Worm (Caenorhabditis elegans) whole organism, L4 larva: ENCODE data around the gene R144.11.

ENCODE experiments used
- F26F4.8 ChIP-seq: fragments of 200-800 bp; sonication (Bioruptor generic); conservative IDR thresholded peaks from 2 replicates; pipeline ENCODE4 v1.3.6; 2022; ENCODE audit warnings: missing genetic modification characterization, missing compliant biosample characterization
- F37D6.2 ChIP-seq: sonication (generic microtip); optimal IDR thresholded peaks from 2 replicates; lab custom pipeline; 2016; ENCODE audit warnings: mild to moderate bottlenecking, missing genetic modification characterization, missing compliant biosample characterization
- Y48G9A.11 ChIP-seq: fragments of 200-800 bp; sonication (Bioruptor generic); IDR thresholded peaks from 2 replicates; pipeline ENCODE4 v1.3.6; 2022; ENCODE audit warnings: missing genetic modification reagents, missing genetic modification characterization, missing compliant biosample characterization
- Y5F2A.4 ChIP-seq: fragments of 200-800 bp; sonication (Bioruptor generic); optimal IDR thresholded peaks from 2 replicates; lab custom pipeline; 2018; ENCODE audit warnings: mild to moderate bottlenecking, missing genetic modification characterization, missing compliant biosample characterization
- ZK337.2 ChIP-seq: fragments of 200-800 bp; sonication (Bioruptor generic); IDR thresholded peaks from 2 replicates; pipeline ENCODE4 v1.3.6; 2022; ENCODE audit warnings: missing genetic modification reagents, missing genetic modification characterization, missing compliant biosample characterization
- ZK546.5 ChIP-seq, 2 experiments: sonication (generic microtip); optimal IDR thresholded peaks; 2 replicates each; lab custom pipeline; 2017; ENCODE audit warnings: missing biosample characterization in 2 of 2, missing genetic modification characterization in 2 of 2
- aha-1 ChIP-seq: fragments of 150-350 bp; peaks from one replicate; lab custom pipeline; 2014; ENCODE audit warnings: missing biosample characterization, missing genetic modification characterization
- ama-1 ChIP-seq: fragments of 150-350 bp; optimal IDR thresholded peaks from 2 replicates; lab custom pipeline; 2014; ENCODE audit warnings: inconsistent platforms, mixed read lengths
- arid-1 ChIP-seq: fragments of 200-800 bp; sonication (Bioruptor generic); conservative IDR thresholded peaks from 2 replicates; pipeline ENCODE4 v1.3.6; 2022; ENCODE audit warnings: missing genetic modification reagents, missing genetic modification characterization, missing compliant biosample characterization
- attf-4 ChIP-seq: sonication (generic microtip); optimal IDR thresholded peaks from 3 replicates; lab custom pipeline; 2017; ENCODE audit warnings: missing biosample characterization, missing genetic modification characterization
- ceh-32 ChIP-seq: sonication (generic microtip); optimal IDR thresholded peaks from 2 replicates; lab custom pipeline; 2016; ENCODE audit warnings: mild to moderate bottlenecking, missing genetic modification characterization, missing compliant biosample characterization; ENCODE audit not compliant: poor library complexity
- ceh-44 ChIP-seq: fragments of 200-800 bp; sonication (Bioruptor generic); IDR thresholded peaks from 2 replicates; pipeline ENCODE4 v1.3.6; 2022; ENCODE audit warnings: missing genetic modification reagents, missing genetic modification characterization, missing compliant biosample characterization
- ceh-62 ChIP-seq: sonication (generic microtip); optimal IDR thresholded peaks from 2 replicates; lab custom pipeline; 2017; ENCODE audit warnings: missing biosample characterization, missing genetic modification characterization
- ceh-82 ChIP-seq: sonication (generic microtip); optimal IDR thresholded peaks from 2 replicates; lab custom pipeline; 2017; ENCODE audit warnings: missing biosample characterization, missing genetic modification characterization
- ces-1 ChIP-seq: fragments of 150-350 bp; sonication (generic microtip); optimal IDR thresholded peaks from 4 replicates; lab custom pipeline; 2014; ENCODE audit warnings: missing biosample characterization, missing genetic modification reagents, missing genetic modification characterization
- cey-2 ChIP-seq: sonication (generic microtip); optimal IDR thresholded peaks from 3 replicates; lab custom pipeline; 2017; ENCODE audit warnings: missing genetic modification characterization, mild to moderate bottlenecking, missing compliant biosample characterization, antibody characterized with exemption, borderline replicate concordance; ENCODE audit not compliant: insufficient read depth
- dmd-8 ChIP-seq: fragments of 200-800 bp; sonication (Bioruptor generic); IDR thresholded peaks from 2 replicates; pipeline ENCODE4 v1.3.6; 2022; ENCODE audit warnings: missing genetic modification characterization, missing compliant biosample characterization
- duxl-1 ChIP-seq: sonication (generic microtip); optimal IDR thresholded peaks from 2 replicates; lab custom pipeline; 2016; ENCODE audit warnings: mild to moderate bottlenecking, missing genetic modification characterization, moderate library complexity, missing compliant biosample characterization; ENCODE audit not compliant: poor library complexity
- dve-1 ChIP-seq: sonication (generic microtip); optimal IDR thresholded peaks from 2 replicates; lab custom pipeline; 2017; ENCODE audit warnings: antibody characterized with exemption, mild to moderate bottlenecking, missing genetic modification characterization, missing compliant biosample characterization; ENCODE audit not compliant: insufficient read depth
- egl-27 ChIP-seq: sonication (generic microtip); optimal IDR thresholded peaks from 3 replicates; lab custom pipeline; 2017; ENCODE audit warnings: missing biosample characterization, missing genetic modification reagents, missing genetic modification characterization
- gei-8 ChIP-seq: fragments of 200-800 bp; sonication (Bioruptor generic); optimal IDR thresholded peaks from 2 replicates; lab custom pipeline; 2018; ENCODE audit warnings: mild to moderate bottlenecking, missing genetic modification characterization, missing compliant biosample characterization
- hif-1 ChIP-seq, 2 experiments: sonication (generic microtip); optimal IDR thresholded peaks; 2 replicates each; lab custom pipeline; 2016 to 2017; ENCODE audit warnings: missing compliant biosample characterization in 2 of 2, missing genetic modification characterization in 2 of 2, missing genetic modification reagents in 2 of 2, missing genotype in 2 of 2, mild to moderate bottlenecking in 1 of 2
- hlh-30 ChIP-seq: sonication (generic microtip); optimal IDR thresholded peaks from 2 replicates; lab custom pipeline; 2017; ENCODE audit warnings: antibody characterized with exemption, mild to moderate bottlenecking, missing genetic modification characterization, missing compliant biosample characterization; ENCODE audit not compliant: insufficient read depth
- lin-13 ChIP-seq: fragments of 150-350 bp; optimal IDR thresholded peaks from 2 replicates; lab custom pipeline; 2014; ENCODE audit warnings: missing biosample characterization, missing genetic modification reagents, missing genetic modification characterization
- lin-29 ChIP-seq: fragments of 200-800 bp; sonication (Bioruptor generic); IDR thresholded peaks from 2 replicates; pipeline ENCODE4 v1.3.6; 2022; ENCODE audit warnings: missing genetic modification reagents, missing genetic modification characterization, missing compliant biosample characterization
- lsy-2 ChIP-seq, 2 experiments: fragments of 150-350 bp in 1 of 2; sonication (generic microtip) in 1 of 2; optimal IDR thresholded peaks; 2 replicates each; lab custom pipeline; 2014 to 2017; ENCODE audit warnings: missing biosample characterization in 2 of 2, missing genetic modification characterization in 2 of 2
- madf-9 ChIP-seq: fragments of 200-800 bp; sonication (Bioruptor generic); conservative IDR thresholded peaks from 2 replicates; pipeline ENCODE4 v1.3.6; 2022; ENCODE audit warnings: missing genetic modification reagents, missing genetic modification characterization, missing compliant biosample characterization
- mdl-1 ChIP-seq, 2 experiments: fragments of 150-350 bp in 1 of 2; sonication (generic microtip) in 1 of 2; optimal IDR thresholded peaks; 2 replicates each; lab custom pipeline; 2014 to 2017; ENCODE audit warnings: missing biosample characterization in 2 of 2, missing genetic modification characterization in 2 of 2
- mdt-29 ChIP-seq: fragments of 200-800 bp; sonication (Bioruptor generic); IDR thresholded peaks from 2 replicates; pipeline ENCODE4 v1.3.6; 2022; ENCODE audit warnings: missing genetic modification reagents, missing genetic modification characterization, missing compliant biosample characterization
- mes-2 ChIP-seq: sonication (generic microtip); optimal IDR thresholded peaks from 2 replicates; lab custom pipeline; 2016; ENCODE audit warnings: missing genotype, mild to moderate bottlenecking, missing genetic modification characterization, missing compliant biosample characterization; ENCODE audit not compliant: poor library complexity, severe bottlenecking
- mxl-3 ChIP-seq: fragments of 200-800 bp; sonication (Bioruptor generic); optimal IDR thresholded peaks from 2 replicates; lab custom pipeline; 2018; ENCODE audit warnings: mild to moderate bottlenecking, missing genetic modification characterization, missing compliant biosample characterization
- nhr-11 ChIP-seq: fragments of 150-350 bp; optimal IDR thresholded peaks from 2 replicates; lab custom pipeline; 2014; ENCODE audit warnings: missing biosample characterization, missing genetic modification characterization
- nhr-237 ChIP-seq: sonication (generic microtip); optimal IDR thresholded peaks from 2 replicates; lab custom pipeline; 2017; ENCODE audit warnings: missing biosample characterization, missing genetic modification characterization
- nhr-41 ChIP-seq: fragments of 200-800 bp; sonication (Bioruptor generic); IDR thresholded peaks from 2 replicates; pipeline ENCODE4 v1.3.6; 2022; ENCODE audit warnings: missing genetic modification reagents, missing genetic modification characterization, missing compliant biosample characterization
- nhr-76 ChIP-seq: fragments of 150-350 bp; optimal IDR thresholded peaks from 2 replicates; lab custom pipeline; 2014; ENCODE audit warnings: missing biosample characterization, missing genetic modification characterization
- php-3 ChIP-seq: fragments of 200-800 bp; sonication (Bioruptor generic); IDR thresholded peaks from 2 replicates; pipeline ENCODE4 v1.3.6; 2022; ENCODE audit warnings: missing genetic modification reagents, missing genetic modification characterization, missing compliant biosample characterization
- pqm-1 ChIP-seq: sonication (generic microtip); optimal IDR thresholded peaks from 2 replicates; lab custom pipeline; 2017; ENCODE audit warnings: missing biosample characterization, missing genetic modification characterization
- saeg-2 ChIP-seq: fragments of 200-800 bp; sonication (Bioruptor generic); IDR thresholded peaks from 2 replicates; pipeline ENCODE4 v1.3.6; 2022; ENCODE audit warnings: missing genetic modification reagents, missing genetic modification characterization, missing compliant biosample characterization
- sdz-12 ChIP-seq: fragments of 200-800 bp; sonication (Bioruptor generic); optimal IDR thresholded peaks from 2 replicates; lab custom pipeline; 2018; ENCODE audit warnings: mild to moderate bottlenecking, missing genetic modification characterization, missing compliant biosample characterization
- set-16 ChIP-seq: fragments of 200-800 bp; sonication (Bioruptor generic); IDR thresholded peaks from 2 replicates; pipeline ENCODE4 v1.3.6; 2022; ENCODE audit warnings: missing genetic modification reagents, missing genetic modification characterization, missing compliant biosample characterization
- skn-1 ChIP-seq: fragments of 150-350 bp; optimal IDR thresholded peaks from 2 replicates; lab custom pipeline; 2014; ENCODE audit warnings: missing biosample characterization, missing genetic modification characterization
- spr-1 ChIP-seq: sonication (generic microtip); optimal IDR thresholded peaks from 2 replicates; lab custom pipeline; 2016; ENCODE audit warnings: mild to moderate bottlenecking, missing genetic modification characterization, missing compliant biosample characterization
- unc-130 ChIP-seq: sonication (generic microtip); optimal IDR thresholded peaks from 2 replicates; lab custom pipeline; 2016; ENCODE audit warnings: missing genetic modification reagents, missing genetic modification characterization, missing compliant biosample characterization
- unc-39 ChIP-seq: sonication (generic microtip); optimal IDR thresholded peaks from 2 replicates; lab custom pipeline; 2017; ENCODE audit warnings: missing biosample characterization, missing genetic modification characterization
- zfp-2 ChIP-seq: sonication (generic microtip); optimal IDR thresholded peaks from 2 replicates; lab custom pipeline; 2016; ENCODE audit warnings: mild to moderate bottlenecking, missing genetic modification characterization, missing compliant biosample characterization
- zfp-3 ChIP-seq: fragments of 200-800 bp; sonication (Bioruptor generic); conservative IDR thresholded peaks from 2 replicates; pipeline ENCODE4 v1.3.6; 2022; ENCODE audit warnings: missing genetic modification reagents, missing genetic modification characterization, missing compliant biosample characterization
- zip-11 ChIP-seq: fragments of 200-800 bp; sonication (Bioruptor generic); IDR thresholded peaks from 2 replicates; pipeline ENCODE4 v1.3.6; 2022; ENCODE audit warnings: missing genetic modification characterization, missing compliant biosample characterization
- zip-2 ChIP-seq: fragments of 150-350 bp; optimal IDR thresholded peaks from 2 replicates; lab custom pipeline; 2014; ENCODE audit warnings: missing biosample characterization, missing genetic modification characterization
- ztf-11 ChIP-seq: fragments of 150-350 bp; optimal IDR thresholded peaks from 2 replicates; lab custom pipeline; 2014; ENCODE audit warnings: missing biosample characterization, missing genetic modification characterization
- ztf-7 ChIP-seq: fragments of 150-350 bp; optimal IDR thresholded peaks from 2 replicates; lab custom pipeline; 2014; ENCODE audit warnings: missing biosample characterization, missing genetic modification characterization

The R144.11 gene

ce11 chrIII:5018116-5018689 is 9.6 kb upstream of the R144.11 start, which contains the start of gene wip-1 (continued):
- TF ChIP-seq ZK546.5 (tag; optimal IDR thresholded peaks at IDR 0.05; lab: Kevin White, UChicago) (peak in 1 of 2 experiments; percentile 53), hif-1 (tag; optimal IDR thresholded peaks at IDR 0.05; lab: Kevin White, UChicago) (peak; percentile 73 to 89), nhr-237 (tag; lab: Kevin White, UChicago) (peak; percentile 60), php-3 (GFP tag; lab: Robert Waterston, UW) (peak; percentile 93), saeg-2 (GFP tag; lab: Robert Waterston, UW) (peak; percentile 87; the same call in 1 of the 2 replicates), arid-1 (GFP tag; lab: Robert Waterston, UW) (peak; percentile 98), nhr-76 (tag; lab: Kevin White, UChicago) (peak; percentile 53), mdl-1 (tag; optimal IDR thresholded peaks at IDR 0.05; lab: Kevin White, UChicago) (peak; percentile 20 to 82), mes-2 (tag; lab: Kevin White, UChicago) (peak; percentile 96), F26F4.8 (GFP tag; lab: Robert Waterston, UW) (no peak), lin-29 (GFP tag; lab: Robert Waterston, UW) (peak; percentile 91), zip-2 (tag; lab: Kevin White, UChicago) (peak; percentile 88), Y5F2A.4 (GFP tag; lab: Kevin White, UChicago) (peak; percentile 77), ama-1 (peak; percentile 36), nhr-11 (tag; lab: Kevin White, UChicago) (peak; percentile 98), sdz-12 (GFP tag; lab: Kevin White, UChicago) (peak; percentile 33), attf-4 (tag; lab: Kevin White, UChicago) (peak; percentile 3), dmd-8 (peak; percentile 76; the same call in 1 of the 2 replicates), nhr-41 (GFP tag; lab: Robert Waterston, UW) (peak; percentile 79; the same call in 1 of the 2 replicates), ceh-62 (tag; lab: Kevin White, UChicago) (no peak), ztf-7 (peak; percentile 93), gei-8 (peak; percentile 11), ces-1 (GFP tag; lab: Kevin White, UChicago) (peak; percentile 33), set-16 (peak; percentile 60), aha-1 (tag; lab: Kevin White, UChicago) (peak; percentile 100), F37D6.2 (tag; lab: Kevin White, UChicago) (peak; percentile 95), ceh-32 (tag; lab: Kevin White, UChicago) (peak; percentile 69), ceh-82 (tag; lab: Kevin White, UChicago) (no peak), mxl-3 (GFP tag; lab: Kevin White, UChicago) (peak; percentile 97), unc-39 (peak; percentile 19), ZK337.2 (GFP tag; lab: Robert Waterston, UW) (peak; percentile 69; the same call in 1 of the 2 replicates), pqm-1 (tag; lab: Kevin White, UChicago) (peak; percentile 54), egl-27 (tag; lab: Kevin White, UChicago) (no peak), dve-1 (peak; percentile 100), unc-130 (GFP tag; lab: Kevin White, UChicago) (peak; percentile 97), mdt-29 (GFP tag; lab: Robert Waterston, UW) (peak; percentile 82), hlh-30 (tag; lab: Kevin White, UChicago) (peak; percentile 94), madf-9 (peak; percentile 97), spr-1 (tag; lab: Kevin White, UChicago) (peak; percentile 96), zfp-3 (GFP tag; lab: Robert Waterston, UW) (peak; percentile 94), ztf-11 (tag; lab: Kevin White, UChicago) (peak; percentile 18), zfp-2 (tag; lab: Kevin White, UChicago) (peak; percentile 85), zip-11 (GFP tag; lab: Robert Waterston, UW) (no peak), skn-1 (tag; lab: Kevin White, UChicago) (no peak), cey-2 (tag; lab: Kevin White, UChicago) (peak; percentile 57), Y48G9A.11 (GFP tag; lab: Robert Waterston, UW) (peak; percentile 83), duxl-1 (tag; lab: Kevin White, UChicago) (peak; percentile 94), lin-13 (GFP tag; lab: Kevin White, UChicago) (peak; percentile 97), ceh-44 (peak; percentile 46; the same call in 1 of the 2 replicates), lsy-2 (tag; optimal IDR thresholded peaks at IDR 0.05; lab: Kevin White, UChicago) (peak; percentile 88 to 97)
